Worm (Caenorhabditis elegans) whole organism, L1 larva: ENCODE data around the gene F28B12.1.

Experiments used
- Y116A8C.19 ChIP-seq: sonication (generic microtip); optimal IDR thresholded peaks from 2 replicates; lab custom pipeline; 2016; ENCODE audit warnings: missing compliant biosample characterization, missing genetic modification characterization, borderline replicate concordance
- alr-1 ChIP-seq: fragments of 200-800 bp; sonication (Bioruptor generic); optimal IDR thresholded peaks from 2 replicates; lab custom pipeline; 2018; ENCODE audit warnings: borderline replicate concordance, mild to moderate bottlenecking, missing genetic modification characterization, missing compliant biosample characterization
- aly-2 ChIP-seq: fragments of 150-350 bp; optimal IDR thresholded peaks from 2 replicates; lab custom pipeline; 2014; ENCODE audit warnings: missing biosample characterization, missing genetic modification characterization
- ama-1 ChIP-seq: fragments of 150-350 bp; optimal IDR thresholded peaks from 2 replicates; lab custom pipeline; 2014
- blmp-1 ChIP-seq: fragments of 150-350 bp; optimal IDR thresholded peaks from 2 replicates; lab custom pipeline; 2014; ENCODE audit warnings: missing biosample characterization, missing genetic modification characterization
- ceh-8 ChIP-seq: fragments of 200-800 bp; sonication (Bioruptor generic); optimal IDR thresholded peaks from 2 replicates; lab custom pipeline; 2018; ENCODE audit warnings: mild to moderate bottlenecking, missing genetic modification characterization, moderate library complexity, missing compliant biosample characterization
- ceh-82 ChIP-seq, 3 experiments: fragments of 150-350 bp in 1 of 3; sonication (generic microtip) in 2 of 3; optimal IDR thresholded peaks; 2 replicates each; lab custom pipeline; 2014 to 2017; ENCODE audit warnings: missing biosample characterization in 3 of 3, missing genetic modification characterization in 3 of 3
- ceh-88 ChIP-seq: fragments of 200-800 bp; sonication (Bioruptor generic); IDR thresholded peaks from 2 replicates; pipeline ENCODE4 v1.3.6; 2022; ENCODE audit warnings: missing genetic modification characterization, missing compliant biosample characterization
- ceh-90 ChIP-seq: sonication (generic microtip); optimal IDR thresholded peaks from 2 replicates; lab custom pipeline; 2016; ENCODE audit warnings: missing genetic modification characterization, missing compliant biosample characterization
- ces-1 ChIP-seq: fragments of 150-350 bp; optimal IDR thresholded peaks from 2 replicates; lab custom pipeline; 2014; ENCODE audit warnings: missing biosample characterization, missing genetic modification reagents, missing genetic modification characterization
- dpl-1 ChIP-seq, 3 experiments: fragments of 150-350 bp in 2 of 3; sonication (generic microtip) in 1 of 3; optimal IDR thresholded peaks; 2 replicates each; lab custom pipeline; 2014 to 2017; ENCODE audit warnings: missing biosample characterization in 3 of 3, missing genetic modification characterization in 3 of 3, missing genetic modification reagents in 3 of 3
- dsc-1 ChIP-seq: sonication (generic microtip); optimal IDR thresholded peaks from 2 replicates; lab custom pipeline; 2016; ENCODE audit warnings: mild to moderate bottlenecking, missing genetic modification characterization, missing compliant biosample characterization
- efl-1 ChIP-seq, 4 experiments: fragments of 150-350 bp; optimal IDR thresholded peaks in 3 of 4; peaks in 1 of 4; 1 replicate in 1 of 4; 2 replicates in 3 of 4; lab custom pipeline; 2014; ENCODE audit warnings: missing biosample characterization in 2 of 4, missing genetic modification characterization in 2 of 4, missing genetic modification reagents in 2 of 4
- efl-3 ChIP-seq: fragments of 200-800 bp; sonication (Bioruptor generic); optimal IDR thresholded peaks from 2 replicates; lab custom pipeline; 2018; ENCODE audit warnings: mild to moderate bottlenecking, missing genetic modification characterization, missing compliant biosample characterization
- egl-13 ChIP-seq: sonication (generic microtip); optimal IDR thresholded peaks from 2 replicates; lab custom pipeline; 2016; ENCODE audit warnings: missing genotype, missing genetic modification reagents, missing genetic modification characterization, missing compliant biosample characterization
- elt-2 ChIP-seq: sonication (generic microtip); optimal IDR thresholded peaks from 2 replicates; lab custom pipeline; 2016; ENCODE audit warnings: missing genetic modification characterization, mild to moderate bottlenecking, inconsistent platforms, missing compliant biosample characterization, missing genetic modification reagents
- ets-5 ChIP-seq: fragments of 200-800 bp; sonication (Bioruptor generic); IDR thresholded peaks from 2 replicates; pipeline ENCODE4 v1.3.6; 2022; ENCODE audit warnings: missing genetic modification characterization, missing compliant biosample characterization
- fkh-10 ChIP-seq: sonication (generic microtip); optimal IDR thresholded peaks from 2 replicates; lab custom pipeline; 2017; ENCODE audit warnings: missing biosample characterization, missing genetic modification reagents, missing genetic modification characterization
- fkh-4 ChIP-seq: sonication (generic microtip); optimal IDR thresholded peaks from 2 replicates; lab custom pipeline; 2016; ENCODE audit warnings: missing compliant biosample characterization, missing genetic modification characterization, borderline replicate concordance
- fkh-8 ChIP-seq: sonication (generic microtip); optimal IDR thresholded peaks from 2 replicates; lab custom pipeline; 2016; ENCODE audit warnings: mild to moderate bottlenecking, missing genetic modification characterization, missing compliant biosample characterization
- grh-1 ChIP-seq: fragments of 200-800 bp; sonication (Bioruptor generic); IDR thresholded peaks from 2 replicates; pipeline ENCODE4 v1.3.6; 2022; ENCODE audit warnings: missing genetic modification reagents, missing genetic modification characterization, missing compliant biosample characterization
- hlh-4 ChIP-seq: sonication (generic microtip); optimal IDR thresholded peaks from 2 replicates; lab custom pipeline; 2016; ENCODE audit warnings: mild to moderate bottlenecking, missing genetic modification characterization, missing compliant biosample characterization
- irx-1 ChIP-seq: sonication (generic microtip); optimal IDR thresholded peaks from 2 replicates; lab custom pipeline; 2016; ENCODE audit warnings: missing genetic modification characterization, missing compliant biosample characterization
- jun-1 ChIP-seq: fragments of 150-350 bp; optimal IDR thresholded peaks from 2 replicates; lab custom pipeline; 2014; ENCODE audit warnings: missing biosample characterization, missing genetic modification reagents, missing genetic modification characterization
- lin-13 ChIP-seq: fragments of 150-350 bp; optimal IDR thresholded peaks from 2 replicates; lab custom pipeline; 2014; ENCODE audit warnings: missing biosample characterization, missing genetic modification reagents, missing genetic modification characterization
- lin-14 ChIP-seq: fragments of 200-800 bp; sonication (Bioruptor generic); optimal IDR thresholded peaks from 2 replicates; lab custom pipeline; 2018; ENCODE audit warnings: mild to moderate bottlenecking, missing genetic modification characterization, moderate library complexity, missing compliant biosample characterization
- lin-35 ChIP-seq, 2 experiments: fragments of 150-350 bp; optimal IDR thresholded peaks; 2 replicates each; lab custom pipeline; 2014; ENCODE audit warnings: missing biosample characterization in 2 of 2, missing genetic modification characterization in 2 of 2, missing genetic modification reagents in 2 of 2
- lin-39 ChIP-seq: fragments of 150-350 bp; optimal IDR thresholded peaks from 2 replicates; lab custom pipeline; 2014; ENCODE audit warnings: missing biosample characterization, missing genetic modification reagents, missing genetic modification characterization
- lsy-2 ChIP-seq, 2 experiments: fragments of 150-350 bp; optimal IDR thresholded peaks; 2 replicates each; lab custom pipeline; 2014; ENCODE audit warnings: missing biosample characterization in 2 of 2, missing genetic modification characterization in 2 of 2
- mdl-1 ChIP-seq, 2 experiments: fragments of 150-350 bp; optimal IDR thresholded peaks; 2 replicates each; lab custom pipeline; 2014 to 2017; ENCODE audit warnings: missing biosample characterization in 2 of 2, missing genetic modification characterization in 2 of 2, inconsistent platforms in 1 of 2
- mep-1 ChIP-seq: fragments of 150-350 bp; optimal IDR thresholded peaks from 2 replicates; lab custom pipeline; 2014; ENCODE audit warnings: missing biosample characterization, missing genetic modification characterization
- nhr-11 ChIP-seq: fragments of 150-350 bp; optimal IDR thresholded peaks from 2 replicates; lab custom pipeline; 2014; ENCODE audit warnings: missing biosample characterization, missing genetic modification characterization
- nhr-12 ChIP-seq: sonication (generic microtip); optimal IDR thresholded peaks from 2 replicates; lab custom pipeline; 2017; ENCODE audit warnings: missing biosample characterization, missing genetic modification characterization
- nhr-20 ChIP-seq: sonication (generic microtip); optimal IDR thresholded peaks from 2 replicates; lab custom pipeline; 2016; ENCODE audit warnings: mild to moderate bottlenecking, missing genetic modification characterization, missing compliant biosample characterization
- nhr-237 ChIP-seq: fragments of 150-350 bp; optimal IDR thresholded peaks from 2 replicates; lab custom pipeline; 2014; ENCODE audit warnings: missing biosample characterization, missing genetic modification characterization
- nhr-47 ChIP-seq: sonication (generic microtip); optimal IDR thresholded peaks from 2 replicates; lab custom pipeline; 2016; ENCODE audit warnings: mild to moderate bottlenecking, missing genetic modification characterization, moderate library complexity, missing compliant biosample characterization
- nhr-71 ChIP-seq: sonication (generic microtip); optimal IDR thresholded peaks from 2 replicates; lab custom pipeline; 2016; ENCODE audit warnings: mild to moderate bottlenecking, missing genetic modification characterization, moderate library complexity, missing compliant biosample characterization
- nhr-77 ChIP-seq: fragments of 150-350 bp; optimal IDR thresholded peaks from 2 replicates; lab custom pipeline; 2014; ENCODE audit warnings: missing biosample characterization, missing genetic modification characterization
- pag-3 ChIP-seq: sonication (generic microtip); optimal IDR thresholded peaks from 2 replicates; lab custom pipeline; 2017; ENCODE audit warnings: missing genetic modification characterization, mild to moderate bottlenecking, missing compliant biosample characterization, antibody characterized with exemption, borderline replicate concordance; ENCODE audit not compliant: insufficient read depth
- pqm-1 ChIP-seq: sonication (generic microtip); optimal IDR thresholded peaks from 3 replicates; lab custom pipeline; 2017; ENCODE audit warnings: missing biosample characterization, missing genetic modification characterization
- rnt-1 ChIP-seq: sonication (generic microtip); optimal IDR thresholded peaks from 2 replicates; lab custom pipeline; 2016; ENCODE audit warnings: mild to moderate bottlenecking, missing genetic modification characterization, moderate library complexity, missing compliant biosample characterization
- snpc-4 ChIP-seq: fragments of 150-350 bp; optimal IDR thresholded peaks from 2 replicates; lab custom pipeline; 2014; ENCODE audit warnings: missing biosample characterization, missing genetic modification characterization
- swsn-7 ChIP-seq: sonication (generic microtip); optimal IDR thresholded peaks from 2 replicates; lab custom pipeline; 2016; ENCODE audit warnings: missing genetic modification characterization, missing compliant biosample characterization
- tbx-2 ChIP-seq: sonication (generic microtip); optimal IDR thresholded peaks from 2 replicates; lab custom pipeline; 2016; ENCODE audit warnings: missing genetic modification characterization, missing compliant biosample characterization
- tlp-1 ChIP-seq: fragments of 150-350 bp; optimal IDR thresholded peaks from 2 replicates; lab custom pipeline; 2014; ENCODE audit warnings: missing biosample characterization, missing genetic modification characterization
- unc-86 ChIP-seq: sonication (generic microtip); optimal IDR thresholded peaks from 2 replicates; lab custom pipeline; 2016; ENCODE audit warnings: missing genetic modification characterization, missing compliant biosample characterization
- vab-15 ChIP-seq: sonication (generic microtip); optimal IDR thresholded peaks from 2 replicates; lab custom pipeline; 2017; ENCODE audit warnings: missing genotype, mild to moderate bottlenecking, missing genetic modification characterization, missing compliant biosample characterization
- xbp-1 ChIP-seq: sonication (generic microtip); optimal IDR thresholded peaks from 2 replicates; lab custom pipeline; 2016; ENCODE audit warnings: missing genetic modification characterization, missing compliant biosample characterization
- zip-4 ChIP-seq: fragments of 200-800 bp; sonication (Bioruptor generic); optimal IDR thresholded peaks from 2 replicates; lab custom pipeline; 2018; ENCODE audit warnings: mild to moderate bottlenecking, missing genetic modification characterization, moderate library complexity, missing compliant biosample characterization
- ztf-4 ChIP-seq: fragments of 150-350 bp; optimal IDR thresholded peaks from 2 replicates; lab custom pipeline; 2014; ENCODE audit warnings: missing biosample characterization, missing genetic modification characterization

Gene F28B12.1

DNA sequence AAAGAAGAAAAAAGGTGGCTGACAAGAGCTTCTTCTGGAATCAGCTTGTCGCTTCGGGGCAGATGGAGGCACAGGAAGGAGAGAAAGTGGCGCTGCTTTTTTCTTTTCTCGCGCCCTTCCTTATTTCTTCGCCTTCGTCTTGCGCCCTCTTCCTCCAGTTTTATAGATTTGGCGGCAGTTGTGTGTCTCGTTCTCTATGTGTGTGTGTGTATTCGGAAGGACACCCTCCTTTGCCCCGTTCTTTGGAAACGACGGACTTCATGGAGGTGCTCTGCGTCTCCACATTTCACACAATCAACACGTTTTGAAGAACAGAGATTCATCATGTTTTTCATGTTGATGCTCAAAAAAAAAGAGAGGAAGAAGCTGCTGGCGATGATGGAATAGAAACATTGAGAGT lies 6.0 kb downstream of the F28B12.1 start (continued):
- no peak for TF ChIP-seq nhr-20 (tag; lab: Kevin White, UChicago)
- no peak for TF ChIP-seq vab-15 (tag; lab: Kevin White, UChicago)
- TF ChIP-seq xbp-1 (tag; lab: Kevin White, UChicago): no peak
- no peak for TF ChIP-seq grh-1 (GFP tag; lab: Robert Waterston, UW)
- no peak for TF ChIP-seq snpc-4 (tag; lab: Kevin White, UChicago)
- TF ChIP-seq Y116A8C.19: no peak
- no peak for TF ChIP-seq hlh-4 (tag; lab: Kevin White, UChicago)
- no peak for TF ChIP-seq ztf-4
- no peak for TF ChIP-seq mdl-1 (tag; optimal IDR thresholded peaks at IDR 0.05; lab: Kevin White, UChicago)
- no peak for TF ChIP-seq jun-1 (tag; lab: Kevin White, UChicago)
- no peak for TF ChIP-seq efl-3 (GFP tag; lab: Kevin White, UChicago)
- no peak for TF ChIP-seq nhr-47 (tag; lab: Kevin White, UChicago)
- peak; percentile 38 for TF ChIP-seq fkh-8
- no peak for TF ChIP-seq ces-1
- no peak for TF ChIP-seq blmp-1
- TF ChIP-seq irx-1 (tag; lab: Kevin White, UChicago): no peak
- TF ChIP-seq unc-86 (tag; lab: Kevin White, UChicago): no peak
- no peak for TF ChIP-seq nhr-77 (tag; lab: Kevin White, UChicago)
- TF ChIP-seq ceh-8 (GFP tag; lab: Kevin White, UChicago): no peak
- peak in 1 of 3 experiments; percentile 20 for TF ChIP-seq ceh-82 (tag; optimal IDR thresholded peaks at IDR 0.05; lab: Kevin White, UChicago)
- TF ChIP-seq dsc-1 (tag; lab: Kevin White, UChicago): peak; percentile 27
- no peak for TF ChIP-seq pqm-1 (tag; lab: Kevin White, UChicago)
- no peak for TF ChIP-seq mep-1
- TF ChIP-seq egl-13: no peak
- TF ChIP-seq dpl-1 (GFP tag; optimal IDR thresholded peaks at IDR 0.05; lab: Kevin White, UChicago): no peak
- TF ChIP-seq ceh-90: no peak
- no peak for TF ChIP-seq rnt-1 (tag; lab: Kevin White, UChicago)
- TF ChIP-seq aly-2 (tag; lab: Kevin White, UChicago): no peak
- no peak for TF ChIP-seq lin-35 (GFP tag; optimal IDR thresholded peaks at IDR 0.05; lab: Kevin White, UChicago)
- TF ChIP-seq nhr-237 (tag; lab: Kevin White, UChicago): no peak
- no peak for TF ChIP-seq ets-5 (GFP tag; lab: Robert Waterston, UW)
- TF ChIP-seq efl-1 (optimal IDR thresholded peaks at IDR 0.05; lab: Kevin White, UChicago): no peak
- no peak for TF ChIP-seq efl-1 (GFP tag; optimal IDR thresholded peaks at IDR 0.05 in 1 of 2; lab: Kevin White, UChicago)
- TF ChIP-seq lsy-2 (tag; optimal IDR thresholded peaks at IDR 0.05; lab: Kevin White, UChicago): peak in 1 of 2 experiments; percentile 3
- no peak for TF ChIP-seq tbx-2
- TF ChIP-seq, all 84 proteins: peak for 7

- TF ChIP-seq ama-1 (lab: Kevin White, UChicago) (no peak), lin-39 (no peak), efl-1 (optimal IDR thresholded peaks at IDR 0.05; lab: Kevin White, UChicago) (no peak), efl-1 (GFP tag; optimal IDR thresholded peaks at IDR 0.05 in 1 of 2; lab: Kevin White, UChicago) (no peak), pag-3 (tag; lab: Kevin White, UChicago) (no peak), nhr-20 (tag; lab: Kevin White, UChicago) (no peak), zip-4 (GFP tag; lab: Kevin White, UChicago) (no peak), lin-13 (GFP tag; lab: Kevin White, UChicago) (no peak), vab-15 (tag; lab: Kevin White, UChicago) (no peak), efl-3 (GFP tag; lab: Kevin White, UChicago) (no peak), dsc-1 (tag; lab: Kevin White, UChicago) (peak; percentile 72), nhr-11 (no peak), mdl-1 (tag; optimal IDR thresholded peaks at IDR 0.05; lab: Kevin White, UChicago) (no peak), ceh-88 (GFP tag; lab: Robert Waterston, UW) (no peak), dpl-1 (GFP tag; optimal IDR thresholded peaks at IDR 0.05; lab: Kevin White, UChicago) (no peak), hlh-4 (tag; lab: Kevin White, UChicago) (no peak), fkh-8 (no peak), elt-2 (no peak), blmp-1 (no peak), unc-86 (tag; lab: Kevin White, UChicago) (no peak), nhr-12 (tag; lab: Kevin White, UChicago) (no peak), rnt-1 (tag; lab: Kevin White, UChicago) (no peak), fkh-4 (no peak), nhr-71 (tag; lab: Kevin White, UChicago) (no peak), fkh-10 (GFP tag; lab: Kevin White, UChicago) (peak; percentile 13), pqm-1 (tag; lab: Kevin White, UChicago) (no peak), alr-1 (no peak), egl-13 (no peak), tlp-1 (tag; lab: Kevin White, UChicago) (no peak), lin-14 (GFP tag; lab: Kevin White, UChicago) (peak; percentile 55), swsn-7 (tag; lab: Kevin White, UChicago) (no peak)
These were observed 7.9 kb downstream of the F28B12.1 start for ce11 chrII:5950657-5951056.
